Worm (Caenorhabditis elegans) whole organism, L4/young adult: ENCODE data around the gene mct-5.
A peak's percentile ranks its signal among the peaks of the same experiment; 100 is the strongest.

Experiments
- W03F9.2 ChIP-seq: fragments of 150-350 bp; optimal IDR thresholded peaks from 2 replicates; lab custom pipeline; 2014; ENCODE audit warnings: missing biosample characterization, missing genetic modification characterization
- dao-5 ChIP-seq: sonication (generic microtip); optimal IDR thresholded peaks from 2 replicates; lab custom pipeline; 2016; ENCODE audit warnings: missing genotype, missing genetic modification characterization, moderate library complexity, missing compliant biosample characterization
- him-1 ChIP-seq: sonication (generic microtip); optimal IDR thresholded peaks from 2 replicates; lab custom pipeline; 2016; ENCODE audit warnings: missing genotype, missing genetic modification reagents, missing genetic modification characterization, missing compliant biosample characterization

DNA sequence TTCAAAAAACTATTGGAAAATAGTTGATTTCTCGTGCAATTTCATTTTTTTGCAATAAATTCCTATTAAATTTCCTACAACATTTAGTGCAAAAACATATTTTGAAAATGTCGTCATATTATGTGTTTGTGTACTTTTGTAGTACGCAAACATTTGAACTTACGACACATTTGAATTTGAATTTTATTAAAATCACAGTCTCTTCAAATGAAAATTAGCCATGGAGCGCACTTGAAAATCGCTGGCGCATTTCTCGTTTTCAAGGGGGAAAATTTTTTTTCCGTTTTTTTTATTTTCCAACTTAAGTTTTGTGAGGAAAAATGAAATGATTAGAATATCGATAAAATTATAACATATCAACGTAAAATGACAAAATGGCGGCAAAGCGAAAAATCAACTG is 49.2 kb upstream of the mct-5 start:
- TF ChIP-seq W03F9.2 (peak; percentile 56), him-1 (tag; lab: Kevin White, UChicago) (no peak), dao-5 (no peak)
